Worm (Caenorhabditis elegans): Measurements from ENCODE around the gene vrk-1.

The vrk-1 gene

ce11 chrII:5966637-5967036 lies 44.9 kb downstream of the vrk-1 start (continued):
- no peak for TF ChIP-seq gmeb-1 (tag; optimal IDR thresholded peaks at IDR 0.05)
- no peak for TF ChIP-seq lin-39 (tag; optimal IDR thresholded peaks at IDR 0.05)
- no peak for TF ChIP-seq sem-4 (tag; optimal IDR thresholded peaks at IDR 0.05)
- no peak for TF ChIP-seq ZK546.5 (tag; optimal IDR thresholded peaks at IDR 0.05)
- no peak for TF ChIP-seq skn-1 (tag; optimal IDR thresholded peaks at IDR 0.05)
- TF ChIP-seq sma-3 (GFP tag; optimal IDR thresholded peaks at IDR 0.05), result no peak
- no peak for TF ChIP-seq Y55F3AM.14 (GFP tag; optimal IDR thresholded peaks at IDR 0.05)
- TF ChIP-seq zag-1 (tag; optimal IDR thresholded peaks at IDR 0.05), result peak; percentile 31
- TF ChIP-seq egl-27 (tag; optimal IDR thresholded peaks at IDR 0.05), result no peak

- no peak for TF ChIP-seq ceh-16 (tag; optimal IDR thresholded peaks at IDR 0.05)
- TF ChIP-seq ceh-82 (tag; optimal IDR thresholded peaks at IDR 0.05), result no peak
- no peak for TF ChIP-seq crh-2 (tag; optimal IDR thresholded peaks at IDR 0.05)
- TF ChIP-seq elt-3 (tag; optimal IDR thresholded peaks at IDR 0.05), result no peak
- no peak for TF ChIP-seq nhr-11 (tag; optimal IDR thresholded peaks at IDR 0.05)
- TF ChIP-seq snpc-4 (tag; optimal IDR thresholded peaks at IDR 0.05), result no peak
- no peak for TF ChIP-seq C34F6.9 (tag; optimal IDR thresholded peaks at IDR 0.05)
Observed at ce11 chrII:5968037-5968436, 46.3 kb downstream of the vrk-1 start, which contains the start of gene B0034.1. TSS of gene B0034.1 (plus strand) at chrII:5968337.

ce11 chrII:5969303-5969702 lies 47.5 kb downstream of the vrk-1 start, which contains the start of gene B0034.4:
TSS of gene B0034.4 (minus strand) at chrII:5969531.
- TF ChIP-seq nhr-25 (tag; optimal IDR thresholded peaks at IDR 0.05) (peak; percentile 4), unc-62 (GFP tag; optimal IDR thresholded peaks at IDR 0.05) (no peak)

All from whole organism, L2 larva.